Worm (Caenorhabditis elegans) whole organism, dauer: ENCODE results near the gene abu-8.

ENCODE experiments used
- unc-62 ChIP-seq: sonication (generic microtip); optimal IDR thresholded peaks from 2 replicates; lab custom pipeline; 2017; ENCODE audit warnings: missing biosample characterization, missing genetic modification reagents, missing genetic modification characterization

Gene abu-8

ce11 chrV:5194508-5194907 is at the start of gene abu-8:
abu-8 (minus strand) TSS chrV:5194608.
- TF ChIP-seq unc-62 (GFP tag; lab: Kevin White, UChicago) = no peak

ce11 chrV:5243036-5243435 is 48.6 kb upstream of the abu-8 start, which contains the start of gene cest-35.1:
cest-35.1 (minus strand) TSS chrV:5243136.
- no peak for TF ChIP-seq unc-62 (GFP tag; lab: Kevin White, UChicago)

DNA sequence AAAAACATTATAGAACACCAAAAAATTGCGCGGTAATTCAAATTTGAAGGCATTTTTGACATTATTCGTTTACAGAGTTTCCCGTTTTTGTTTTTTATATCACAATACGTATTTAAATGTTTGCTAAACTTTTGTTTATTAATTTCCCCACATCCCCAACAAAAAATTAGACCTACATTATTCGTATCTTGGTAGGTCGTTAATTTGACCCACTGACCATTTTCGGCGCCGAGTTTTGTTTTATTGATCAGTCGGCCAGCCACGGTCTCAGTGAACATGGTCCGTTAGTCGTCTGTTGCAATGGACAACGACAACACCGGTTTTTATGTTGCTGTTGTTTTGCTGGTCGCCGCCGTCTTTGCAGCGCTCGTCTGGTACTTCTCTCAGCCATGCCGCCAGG is 45.5 kb upstream of the abu-8 start, which contains the start of gene B0238.15:
Gene B0238.15, plus strand, starts transcription at position 301 of the 400 bp plus-strand sequence.
- no peak for TF ChIP-seq unc-62 (GFP tag; lab: Kevin White, UChicago)

DNA sequence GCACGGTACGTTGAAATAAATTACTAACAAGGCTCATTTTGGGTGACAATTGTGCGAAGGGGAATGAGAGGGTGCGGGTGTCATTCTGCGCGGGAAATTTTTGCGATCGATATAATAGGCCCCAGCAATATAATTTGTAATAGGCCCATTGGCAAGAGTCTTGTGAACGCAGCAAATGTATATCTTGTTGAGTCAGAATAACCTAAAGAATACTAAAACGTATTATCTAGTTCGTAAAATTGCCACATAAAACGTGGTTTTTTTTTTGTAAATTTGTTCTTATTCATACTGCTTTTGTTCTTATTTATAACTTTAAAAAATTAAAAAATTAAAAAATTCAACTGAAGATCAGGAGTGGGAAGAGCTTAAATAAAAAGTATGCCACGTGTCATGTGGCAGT is 45.0 kb upstream of the abu-8 start, which contains the start of gene C52A10.3:
Gene C52A10.3, minus strand, starts transcription at position 101 of the 400 bp plus-strand sequence.
- no peak for TF ChIP-seq unc-62 (GFP tag; lab: Kevin White, UChicago)

DNA sequence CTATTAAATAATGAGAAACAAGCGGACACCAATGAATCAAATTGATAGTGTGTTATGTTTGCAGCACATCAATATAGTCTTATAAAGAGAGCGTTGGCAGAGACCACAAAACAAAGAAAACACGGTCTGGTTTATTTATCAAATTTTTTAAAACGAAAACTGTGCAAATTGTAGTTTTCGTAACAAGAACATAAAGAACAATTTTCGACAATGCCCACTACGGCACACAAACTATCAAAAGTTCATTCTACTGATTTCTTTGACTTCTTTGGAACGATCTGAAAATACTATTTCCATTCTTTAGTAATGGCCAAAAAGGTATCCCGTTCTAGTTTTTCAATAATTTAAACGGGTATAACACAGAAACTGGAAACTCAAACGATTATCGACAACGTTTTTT is 42.7 kb upstream of the abu-8 start, which contains the start of gene cest-35.2:
Gene cest-35.2, minus strand, starts transcription at position 101 of the 400 bp plus-strand sequence.
- no peak for TF ChIP-seq unc-62 (GFP tag; lab: Kevin White, UChicago)

ce11 chrV:5233777-5234176 is 39.4 kb upstream of the abu-8 start, which contains the start of gene cest-32:
cest-32 (minus strand) TSS chrV:5233891.
- no peak for TF ChIP-seq unc-62 (GFP tag; lab: Kevin White, UChicago)

DNA sequence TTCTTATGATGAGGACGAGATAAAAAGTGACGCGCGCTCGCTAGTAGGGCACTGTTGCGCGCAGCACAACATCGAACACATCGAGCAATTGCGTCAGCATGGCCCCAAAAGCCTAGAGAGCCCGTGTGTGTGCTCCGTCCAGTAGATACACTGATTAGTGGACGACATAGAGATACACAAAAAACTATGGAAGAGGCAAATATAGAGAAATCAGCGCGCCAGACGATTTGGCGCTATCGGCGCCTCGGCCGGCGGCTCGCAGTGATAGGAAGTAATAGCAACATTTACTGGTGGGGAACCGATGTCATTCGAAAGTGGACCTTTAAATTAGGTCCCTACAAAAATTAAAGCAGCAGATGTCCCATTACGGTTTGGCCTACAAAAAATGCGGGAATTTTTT is 34.1 kb upstream of the abu-8 start:
- TF ChIP-seq unc-62 (GFP tag; lab: Kevin White, UChicago) = no peak

DNA sequence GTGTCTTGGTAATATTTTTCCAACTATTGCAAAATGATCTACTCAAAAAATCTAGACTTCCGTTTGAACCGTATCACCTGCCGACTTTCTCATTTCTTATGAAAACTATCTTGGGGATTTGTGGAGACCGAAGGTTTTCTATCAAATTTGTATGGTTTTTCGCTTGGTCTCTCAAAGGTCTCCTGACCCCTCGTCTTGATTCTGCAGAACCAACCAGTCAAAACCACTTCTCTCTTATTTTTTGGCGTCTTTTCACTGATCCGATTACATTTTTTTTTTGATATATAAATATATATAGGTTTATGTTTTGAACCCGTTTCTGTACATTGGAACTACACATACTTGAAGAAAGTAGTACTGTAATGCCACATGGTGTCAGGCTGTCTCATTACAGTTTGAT is 31.3 kb upstream of the abu-8 start:
- TF ChIP-seq unc-62 (GFP tag; lab: Kevin White, UChicago) = no peak

- TF ChIP-seq unc-62 (GFP tag; lab: Kevin White, UChicago) = no peak
Observed at ce11 chrV:5223044-5223443, 28.6 kb upstream of the abu-8 start, which contains the start of gene Y49G5B.1. Y49G5B.1 (plus strand) TSS chrV:5223367.

ce11 chrV:5213674-5214073 is 19.3 kb upstream of the abu-8 start:
- TF ChIP-seq unc-62 (GFP tag; lab: Kevin White, UChicago) = no peak

ce11 chrV:5204127-5204526 is 9.7 kb upstream of the abu-8 start, which contains the start of gene ttc-37:
ttc-37 (plus strand) TSS chrV:5204475.
- TF ChIP-seq unc-62 (GFP tag; lab: Kevin White, UChicago) = no peak

DNA sequence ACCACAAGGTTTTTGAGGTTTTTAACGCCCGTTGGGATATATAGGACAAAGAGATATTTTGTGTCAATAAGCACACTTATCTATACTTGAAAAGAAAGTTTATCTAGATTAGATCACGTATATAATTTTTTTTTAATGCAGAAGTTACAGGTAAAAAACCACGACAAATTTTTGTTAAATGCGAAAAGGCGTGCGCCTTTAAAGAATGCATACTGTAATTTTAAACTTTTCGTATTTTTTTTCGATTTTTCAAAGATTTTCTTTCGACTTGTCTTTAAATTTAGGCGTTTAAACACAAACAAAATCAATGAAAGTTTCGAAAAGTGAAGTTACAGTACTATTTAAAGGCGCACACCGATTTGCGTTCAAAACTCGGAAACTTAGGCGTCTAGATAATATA is 9.2 kb upstream of the abu-8 start:
- TF ChIP-seq unc-62 (GFP tag; lab: Kevin White, UChicago) = no peak

DNA sequence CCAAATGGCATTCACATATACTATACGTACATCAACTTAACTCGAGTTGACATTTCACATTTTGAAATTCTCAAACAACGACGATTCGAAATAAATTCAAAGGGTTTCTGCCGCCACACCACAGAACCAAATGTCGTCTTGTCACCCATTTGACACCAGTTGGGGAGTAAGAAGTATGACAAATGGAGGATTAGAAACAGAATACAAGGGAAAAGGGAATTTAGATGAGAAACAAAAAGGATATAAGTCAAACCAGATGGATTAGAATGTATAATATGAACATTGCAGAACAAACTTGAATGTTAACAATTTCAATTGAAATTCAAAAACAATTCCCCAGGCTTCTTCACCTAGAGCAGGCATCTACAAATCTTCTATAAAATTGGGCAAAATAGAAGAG is 7.3 kb upstream of the abu-8 start:
- no peak for TF ChIP-seq unc-62 (GFP tag; lab: Kevin White, UChicago)

- no peak for TF ChIP-seq unc-62 (GFP tag; lab: Kevin White, UChicago)
Observed at ce11 chrV:5200188-5200587, 5.8 kb upstream of the abu-8 start.

DNA sequence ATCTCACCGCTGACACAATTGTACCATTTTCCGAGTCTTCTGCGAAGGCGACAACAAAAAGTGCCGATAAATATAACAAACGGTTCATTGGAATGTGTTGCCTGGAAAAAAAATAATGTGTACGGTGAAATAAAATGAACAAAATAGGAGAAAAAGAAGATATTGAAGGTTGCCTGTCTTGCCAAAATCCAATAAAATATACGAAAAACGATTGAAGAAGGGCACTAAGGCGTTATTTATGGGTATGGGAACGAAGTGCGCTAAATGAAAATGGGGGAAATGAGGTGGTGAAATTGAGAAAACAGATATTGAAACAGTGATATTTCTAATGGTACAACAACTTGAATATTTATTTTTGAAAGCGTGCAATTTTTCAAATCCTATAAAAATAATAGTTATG is 3.8 kb upstream of the abu-8 start, which contains the start of gene Y47A7.2:
Gene Y47A7.2, minus strand, starts transcription at position 101 of the 400 bp plus-strand sequence.
- no peak for TF ChIP-seq unc-62 (GFP tag; lab: Kevin White, UChicago)

DNA sequence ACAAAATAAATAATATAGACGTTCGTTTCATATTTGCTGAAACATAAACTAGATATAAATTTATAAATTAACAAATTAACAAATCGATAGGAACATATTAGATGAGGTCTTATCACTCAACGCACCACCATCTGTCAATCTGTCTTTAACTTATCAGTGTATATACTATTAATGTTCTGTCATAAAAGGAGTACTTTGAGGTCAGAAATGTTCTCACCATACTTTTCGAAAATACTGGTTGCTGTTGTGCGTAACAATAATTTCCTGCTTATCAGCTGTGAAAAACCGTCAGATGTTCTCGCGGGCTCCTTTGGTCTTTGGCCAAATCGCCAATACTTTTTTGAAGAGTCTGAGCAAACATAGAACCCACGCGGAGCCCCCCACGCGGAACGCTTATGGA is 1.9 kb downstream of the abu-8 start, which contains the start of gene C03A7.13:
Gene C03A7.13, minus strand, starts transcription at position 43 of the 400 bp plus-strand sequence.
- no peak for TF ChIP-seq unc-62 (GFP tag; lab: Kevin White, UChicago)

DNA sequence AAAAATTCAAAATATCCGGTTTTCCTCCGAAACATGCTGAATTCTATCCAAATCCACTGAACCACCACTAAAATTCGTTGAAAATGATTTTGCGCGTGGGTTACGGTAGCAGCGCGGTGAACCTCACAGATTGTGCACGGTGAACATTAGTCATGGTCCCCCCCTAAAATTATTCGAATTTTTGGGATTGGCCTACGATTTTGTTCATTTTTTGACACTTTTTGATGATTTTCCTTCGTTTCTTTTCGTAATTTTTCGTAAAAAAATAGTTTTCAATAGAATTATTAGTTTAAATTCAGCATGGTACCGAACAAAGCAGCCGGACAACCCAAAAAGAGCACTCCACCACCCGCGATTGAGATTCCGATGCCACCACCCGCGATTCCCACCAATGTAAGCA is 12.8 kb downstream of the abu-8 start, which contains the start of gene C03A7.2:
Gene C03A7.2, plus strand, starts transcription at position 301 of the 400 bp plus-strand sequence.
- no peak for TF ChIP-seq unc-62 (GFP tag; lab: Kevin White, UChicago)
